Fruit fly (Drosophila melanogaster): ENCODE data around the gene Drice.
A peak's percentile ranks its signal among the peaks of the same experiment; 100 is the strongest.

DNA sequence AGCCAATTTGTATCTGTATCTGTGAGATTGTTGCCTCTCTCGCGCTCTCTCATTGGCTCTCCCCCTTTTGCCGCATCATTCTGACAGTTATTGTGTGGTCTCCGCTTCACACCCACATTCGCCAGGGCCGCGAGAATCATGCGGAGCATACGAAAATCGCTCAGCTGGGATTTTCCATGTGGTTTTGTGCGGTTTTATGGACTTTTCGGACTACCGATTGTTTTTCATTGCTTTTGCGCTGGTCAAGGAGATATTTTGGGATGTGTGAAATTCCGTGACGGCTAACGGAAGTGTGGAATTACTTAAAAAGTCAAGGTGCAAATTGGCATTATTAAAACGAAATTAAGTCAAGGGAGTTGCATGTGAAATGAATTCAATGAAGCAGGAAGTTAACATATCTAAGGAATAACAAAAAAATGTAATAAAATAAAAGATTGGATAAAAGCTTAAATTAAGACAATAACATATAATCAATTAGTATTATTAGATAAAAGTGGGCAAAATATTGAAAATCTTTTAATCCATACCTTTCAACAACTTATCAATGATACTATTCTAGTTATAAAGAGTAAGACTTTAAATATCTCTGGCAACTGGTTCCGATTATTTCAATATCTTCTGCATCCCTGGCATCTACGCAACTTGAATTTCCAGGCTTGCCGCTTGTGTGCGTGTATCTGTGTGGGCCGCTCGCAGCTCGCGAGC lies 27.2 kb upstream of the Drice start:
- TF ChIP-seq Eip93F (GFP tag; optimal IDR thresholded peaks at IDR 0.05) (no peak), svp (GFP tag) (peak; percentile 71), CG32006 (GFP tag; optimal IDR thresholded peaks at IDR 0.05) (peak; percentile 61), OdsH (GFP tag; optimal IDR thresholded peaks at IDR 0.05) (peak; percentile 27), CG34406 (GFP tag; optimal IDR thresholded peaks at IDR 0.05) (peak; percentile 30), CG3919 (GFP tag; optimal IDR thresholded peaks at IDR 0.05) (peak; percentile 24), fd59A (GFP tag; optimal IDR thresholded peaks at IDR 0.05) (peak; percentile 20), Hr39 (GFP tag; optimal IDR thresholded peaks at IDR 0.05) (peak; percentile 12), CG11762 (GFP tag; optimal IDR thresholded peaks at IDR 0.05; ENCODE audit: insufficient read depth) (no peak)
